Fruit fly (Drosophila melanogaster): ENCODE results near the gene CG7322.

CG7322 gene

dm6 chrX:18843229-18844033 is 14.1 kb downstream of the CG7322 start, which contains the start of gene htk:
htk (plus strand) TSS chrX:18843663.
- peak; percentile 20 for TF ChIP-seq Sp1 (GFP tag; optimal IDR thresholded peaks at IDR 0.05)
- TF ChIP-seq pan (optimal IDR thresholded peaks at IDR 0.05) = no peak
- TF ChIP-seq Dfd (GFP tag; optimal IDR thresholded peaks at IDR 0.05) = no peak
- no peak for TF ChIP-seq Abd-B (GFP tag; optimal IDR thresholded peaks at IDR 0.05)
- TF ChIP-seq dmrt93B (GFP tag; optimal IDR thresholded peaks at IDR 0.05) = peak; percentile 35
- no peak for TF ChIP-seq dsf (GFP tag; optimal IDR thresholded peaks at IDR 0.05; ENCODE audit: borderline replicate concordance)
- TF ChIP-seq tai (GFP tag; optimal IDR thresholded peaks at IDR 0.05) = no peak
- TF ChIP-seq rgr (GFP tag; optimal IDR thresholded peaks at IDR 0.05) = peak; percentile 74
- no peak for TF ChIP-seq Hr78 (GFP tag; optimal IDR thresholded peaks at IDR 0.05)
- no peak for TF ChIP-seq lola (GFP tag; optimal IDR thresholded peaks at IDR 0.05)
- no peak for TF ChIP-seq N (GFP tag; optimal IDR thresholded peaks at IDR 0.05)
- TF ChIP-seq h (GFP tag; optimal IDR thresholded peaks at IDR 0.05) = peak; percentile 79
- peak; percentile 75 for TF ChIP-seq Hnf4 (GFP tag; optimal IDR thresholded peaks at IDR 0.05)
- TF ChIP-seq HLH106 (tag; optimal IDR thresholded peaks at IDR 0.05) = peak; percentile 52
- TF ChIP-seq sv (GFP tag; optimal IDR thresholded peaks at IDR 0.05) = peak; percentile 10
- peak; percentile 63 for TF ChIP-seq OdsH (GFP tag; optimal IDR thresholded peaks at IDR 0.05)
- peak; percentile 62 for TF ChIP-seq br (GFP tag; optimal IDR thresholded peaks at IDR 0.05)
- TF ChIP-seq jim (GFP tag; optimal IDR thresholded peaks at IDR 0.05) = no peak
- TF ChIP-seq CG32264 (GFP tag; optimal IDR thresholded peaks at IDR 0.05) = no peak
- peak in 1 of 2 experiments; percentile 86 for TF ChIP-seq foxo (GFP tag; optimal IDR thresholded peaks at IDR 0.05)
- TF ChIP-seq brk (GFP tag; optimal IDR thresholded peaks at IDR 0.05) = no peak
- TF ChIP-seq sage (GFP tag; optimal IDR thresholded peaks at IDR 0.05) = no peak
- TF ChIP-seq usp (GFP tag; optimal IDR thresholded peaks at IDR 0.05) = no peak
- TF ChIP-seq Jra (GFP tag; optimal IDR thresholded peaks at IDR 0.05) = peak; percentile 11
- peak; percentile 69 for TF ChIP-seq fru (GFP tag; optimal IDR thresholded peaks at IDR 0.05)
- TF ChIP-seq Hr83 (GFP tag; optimal IDR thresholded peaks at IDR 0.05; ENCODE audit: poor library complexity, severe bottlenecking) = peak; percentile 72
- peak; percentile 67 for TF ChIP-seq ey (GFP tag; optimal IDR thresholded peaks at IDR 0.05)
- TF ChIP-seq Vsx2 (GFP tag; optimal IDR thresholded peaks at IDR 0.05; ENCODE audit: partially characterized antibody) = no peak
- peak; percentile 94 for TF ChIP-seq Myc (optimal IDR thresholded peaks at IDR 0.05)
- peak; percentile 37 for TF ChIP-seq CG9705 (GFP tag; optimal IDR thresholded peaks at IDR 0.05)
- TF ChIP-seq GATAd (GFP tag; optimal IDR thresholded peaks at IDR 0.05) = no peak
- TF ChIP-seq CrebA (GFP tag; optimal IDR thresholded peaks at IDR 0.05; ENCODE audit: borderline replicate concordance) = no peak
- TF ChIP-seq dl (GFP tag; optimal IDR thresholded peaks at IDR 0.05; ENCODE audit: insufficient read depth in 1 of 2, partially characterized antibody in 2 of 2) = no peak
- TF ChIP-seq psq (GFP tag; optimal IDR thresholded peaks at IDR 0.05) = peak; percentile 65
- no peak for TF ChIP-seq Mio (GFP tag; optimal IDR thresholded peaks at IDR 0.05)
- no peak for TF ChIP-seq Rel (GFP tag; optimal IDR thresholded peaks at IDR 0.05)
- peak; percentile 43 for TF ChIP-seq Rel (tag; optimal IDR thresholded peaks at IDR 0.05)
- TF ChIP-seq woc (GFP tag; optimal IDR thresholded peaks at IDR 0.05) = no peak
- no peak for TF ChIP-seq Dif (GFP tag; optimal IDR thresholded peaks at IDR 0.05; ENCODE audit: partially characterized antibody)

dm6 chrX:18838929-18839576 is 18.5 kb downstream of the CG7322 start:
- TF ChIP-seq foxo (GFP tag; optimal IDR thresholded peaks at IDR 0.05) (no peak), Sp1 (GFP tag; optimal IDR thresholded peaks at IDR 0.05) (peak; percentile 30), CG9705 (GFP tag; optimal IDR thresholded peaks at IDR 0.05) (peak; percentile 5), psq (GFP tag; optimal IDR thresholded peaks at IDR 0.05) (peak; percentile 2)
